Worm (Caenorhabditis elegans) whole organism, L4/young adult: ENCODE data around the gene R107.9.

ENCODE experiments used
- W03F9.2 ChIP-seq: fragments of 150-350 bp; optimal IDR thresholded peaks from 2 replicates; lab custom pipeline; 2014; ENCODE audit warnings: missing biosample characterization, missing genetic modification characterization
- dao-5 ChIP-seq: sonication (generic microtip); optimal IDR thresholded peaks from 2 replicates; lab custom pipeline; 2016; ENCODE audit warnings: missing genotype, missing genetic modification characterization, moderate library complexity, missing compliant biosample characterization
- him-1 ChIP-seq: sonication (generic microtip); optimal IDR thresholded peaks from 2 replicates; lab custom pipeline; 2016; ENCODE audit warnings: missing genotype, missing genetic modification reagents, missing genetic modification characterization, missing compliant biosample characterization

R107.9 gene

DNA sequence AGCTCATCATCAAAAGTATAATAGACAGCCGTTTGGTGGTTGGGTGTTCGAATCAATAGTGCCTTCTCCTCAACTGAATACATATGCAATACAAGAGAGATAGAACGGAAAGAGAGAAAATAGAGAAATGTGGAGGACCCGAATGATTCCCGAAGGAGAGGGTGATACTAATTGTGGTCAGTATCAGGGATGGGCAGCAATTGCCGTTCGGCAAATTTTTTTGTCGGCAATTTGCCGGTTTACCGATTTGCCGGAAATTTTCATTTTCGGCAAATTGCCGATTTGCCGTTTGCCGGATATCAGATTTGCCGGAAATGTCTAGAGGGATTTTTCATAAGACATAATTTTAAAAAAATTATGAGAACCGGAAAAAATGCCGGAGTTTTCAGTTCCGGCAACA lies 25.4 kb upstream of the R107.9 start, which contains the start of gene F59B2.9:
TSS of gene F59B2.9 (minus strand) at position 101 of the 400 bp plus-strand sequence.
- no peak for TF ChIP-seq W03F9.2 (tag; lab: Kevin White, UChicago)
- TF ChIP-seq dao-5 (tag; lab: Kevin White, UChicago): no peak
- no peak for TF ChIP-seq him-1

DNA sequence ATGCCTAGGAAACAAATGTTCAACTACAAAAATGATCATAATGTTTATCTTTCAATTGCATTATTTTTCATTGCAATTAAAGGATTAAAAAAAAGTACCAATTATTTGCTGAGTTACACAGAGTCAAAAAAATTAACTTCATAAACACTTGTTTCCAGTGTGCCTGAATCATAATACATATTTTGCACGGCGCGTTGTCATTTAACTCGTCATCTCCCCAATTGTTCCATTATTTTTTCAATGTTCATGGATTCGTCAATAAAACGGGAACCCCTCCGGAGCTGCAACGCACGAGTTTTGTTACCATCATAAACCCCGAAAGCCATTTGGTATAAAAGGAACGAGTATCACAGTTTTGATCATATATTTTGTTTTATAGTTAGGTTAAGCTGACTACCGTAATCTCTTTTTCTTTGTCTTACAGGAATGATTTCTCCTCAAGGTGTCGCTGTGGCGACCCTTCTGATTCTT lies 20.5 kb upstream of the R107.9 start, which contains the start of gene F59B2.12:
TSS of gene F59B2.12 (plus strand) at position 421 of the 471 bp plus-strand sequence.
- no peak for TF ChIP-seq dao-5 (tag; lab: Kevin White, UChicago)

DNA sequence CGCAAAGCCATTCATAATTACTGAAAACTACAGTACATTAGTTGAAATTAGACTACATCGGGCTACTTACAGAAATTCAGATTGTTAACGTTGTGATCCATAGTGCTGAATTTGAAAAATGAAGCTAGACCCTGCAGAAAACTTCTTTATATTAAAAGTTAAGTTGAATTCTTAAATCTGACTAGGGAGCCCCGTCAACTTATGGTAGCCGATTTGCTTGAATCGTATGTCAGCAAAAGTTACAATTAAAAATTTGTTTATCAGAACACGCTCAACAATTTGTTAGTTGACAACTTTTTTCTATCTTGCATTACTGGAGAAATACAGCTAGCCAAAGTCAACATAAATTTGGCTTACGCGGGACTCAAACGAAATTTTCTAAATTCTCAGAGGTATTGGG lies 15.2 kb upstream of the R107.9 start, which contains the start of gene F59B2.14:
TSS of gene F59B2.14 (minus strand) at position 101 of the 400 bp plus-strand sequence.
- no peak for TF ChIP-seq him-1
- no peak for TF ChIP-seq dao-5 (tag; lab: Kevin White, UChicago)
- no peak for TF ChIP-seq W03F9.2 (tag; lab: Kevin White, UChicago)

DNA sequence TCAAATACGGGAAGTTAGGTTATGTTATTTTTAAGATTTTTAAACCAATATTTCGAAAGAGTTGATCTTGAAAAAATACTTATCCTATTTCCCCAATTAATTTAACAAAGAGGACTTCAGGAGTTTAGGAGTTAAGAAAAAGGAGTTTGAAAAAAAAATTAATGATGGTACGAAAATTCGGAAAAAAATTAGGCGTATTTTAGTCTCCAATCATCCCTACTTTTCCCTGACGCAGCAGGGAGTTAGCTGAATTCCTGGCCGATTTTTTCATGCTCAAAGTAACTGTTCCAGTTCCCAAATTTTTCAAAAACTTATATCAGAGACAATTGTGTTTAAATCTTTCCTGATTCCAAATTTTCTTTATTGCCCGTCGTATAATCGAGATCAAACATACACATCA lies 14.2 kb upstream of the R107.9 start:
- TF ChIP-seq W03F9.2 (tag; lab: Kevin White, UChicago) (no peak), dao-5 (tag; lab: Kevin White, UChicago) (no peak), him-1 (no peak)

DNA sequence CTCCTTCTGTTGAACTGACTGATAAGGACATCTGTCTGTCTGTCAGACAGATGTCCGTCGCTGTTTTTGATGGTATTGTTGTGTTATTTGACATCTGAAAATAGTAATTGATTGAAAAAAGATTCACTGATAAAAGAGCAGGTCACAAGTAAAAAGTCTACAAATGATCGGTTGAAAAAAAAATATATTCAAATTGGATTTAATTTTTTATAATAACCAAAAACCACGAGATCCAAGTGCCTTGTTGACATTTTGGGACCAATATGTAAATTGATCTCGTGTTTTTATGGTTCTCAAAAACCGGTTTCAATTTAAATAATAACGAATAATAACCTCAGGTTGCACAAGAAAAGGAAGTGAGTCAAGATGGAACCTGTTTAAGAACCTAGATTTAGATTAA lies 10.8 kb upstream of the R107.9 start, which contains the start of gene F59B2.13:
TSS of gene F59B2.13 (minus strand) at position 101 of the 400 bp plus-strand sequence.
- TF ChIP-seq dao-5 (tag; lab: Kevin White, UChicago) (no peak), him-1 (no peak), W03F9.2 (tag; lab: Kevin White, UChicago) (no peak)

DNA sequence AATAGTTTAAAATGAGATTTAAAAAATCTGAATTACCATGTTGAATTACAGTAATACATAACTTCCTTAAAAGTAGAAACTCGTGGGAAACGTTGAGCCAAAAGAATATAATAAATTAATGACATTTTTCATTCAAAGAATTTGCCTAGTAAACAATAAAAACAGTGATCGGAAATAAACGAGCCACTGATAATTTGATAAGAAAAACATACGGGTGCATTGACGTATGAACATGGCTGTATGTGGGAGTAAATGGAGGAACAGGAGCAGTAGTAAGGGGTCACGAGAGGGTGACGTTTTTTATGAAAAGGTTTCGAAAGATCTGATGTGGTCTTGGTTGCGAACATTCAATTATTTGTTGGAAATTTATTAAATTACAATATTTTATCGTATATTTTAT lies 6.9 kb upstream of the R107.9 start:
- TF ChIP-seq him-1: no peak
- no peak for TF ChIP-seq dao-5 (tag; lab: Kevin White, UChicago)
- TF ChIP-seq W03F9.2 (tag; lab: Kevin White, UChicago): no peak

DNA sequence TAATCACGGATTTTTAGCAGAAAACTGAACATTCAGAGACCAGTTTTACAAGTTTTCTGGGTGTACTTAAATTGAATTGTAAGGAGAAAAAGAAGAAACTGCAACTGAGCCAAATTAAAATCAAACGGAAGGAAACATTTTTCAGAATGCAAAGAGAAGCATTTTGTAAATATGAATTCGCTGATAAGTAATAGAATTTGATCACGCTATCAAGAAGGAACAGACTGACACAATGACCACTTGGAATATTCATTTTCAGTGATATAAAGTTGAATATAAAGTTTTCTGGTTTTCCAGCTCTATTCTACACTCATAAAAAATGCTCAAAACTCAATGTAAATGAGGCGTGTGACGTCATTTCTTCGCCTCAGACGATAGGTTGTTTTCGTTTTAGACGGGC lies 3.6 kb upstream of the R107.9 start:
- TF ChIP-seq W03F9.2 (tag; lab: Kevin White, UChicago) (no peak), dao-5 (tag; lab: Kevin White, UChicago) (no peak), him-1 (no peak)

DNA sequence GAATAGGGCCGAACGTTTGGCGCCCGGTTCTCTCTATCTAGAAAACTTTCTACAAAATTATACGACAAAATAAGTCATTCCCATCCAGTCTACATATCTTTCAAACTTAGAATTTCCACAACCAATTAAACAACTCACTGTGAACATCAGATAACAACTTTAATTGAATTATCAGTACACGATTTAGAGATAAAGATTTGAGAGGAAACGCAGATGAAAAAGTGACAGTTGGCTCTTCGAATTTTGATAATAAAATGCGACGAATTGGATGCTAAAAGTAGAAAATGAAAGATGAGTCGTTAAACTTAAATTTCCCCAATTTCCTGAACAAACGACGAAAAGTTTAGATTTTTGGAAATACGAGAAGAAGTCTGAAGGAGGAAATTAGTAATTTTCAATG lies 2.7 kb upstream of the R107.9 start:
- no peak for TF ChIP-seq W03F9.2 (tag; lab: Kevin White, UChicago)
- TF ChIP-seq him-1: no peak
- no peak for TF ChIP-seq dao-5 (tag; lab: Kevin White, UChicago)

DNA sequence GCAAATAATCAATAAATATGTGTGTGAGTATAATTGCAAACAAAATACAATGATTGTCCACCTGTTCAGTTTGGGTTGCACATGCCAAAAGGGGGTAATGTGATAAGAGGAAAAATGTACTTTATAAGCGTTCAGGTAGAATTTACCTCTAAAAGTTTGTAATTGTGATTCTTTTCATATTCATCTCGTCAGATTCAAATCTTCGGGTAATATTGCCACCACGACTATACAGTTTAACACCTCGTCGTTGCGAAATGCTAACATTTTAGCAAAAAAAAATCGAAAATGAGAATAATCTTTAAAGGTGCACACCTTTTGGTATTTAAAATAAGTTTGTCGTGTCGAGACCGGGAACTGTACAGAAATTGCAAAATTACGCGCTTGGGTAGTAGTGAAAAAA lies 5.4 kb downstream of the R107.9 start, which contains the start of gene nac-2:
TSS of gene nac-2 (minus strand) at position 101 of the 400 bp plus-strand sequence.
- no peak for TF ChIP-seq him-1
- TF ChIP-seq W03F9.2 (tag; lab: Kevin White, UChicago): no peak
- no peak for TF ChIP-seq dao-5 (tag; lab: Kevin White, UChicago)

DNA sequence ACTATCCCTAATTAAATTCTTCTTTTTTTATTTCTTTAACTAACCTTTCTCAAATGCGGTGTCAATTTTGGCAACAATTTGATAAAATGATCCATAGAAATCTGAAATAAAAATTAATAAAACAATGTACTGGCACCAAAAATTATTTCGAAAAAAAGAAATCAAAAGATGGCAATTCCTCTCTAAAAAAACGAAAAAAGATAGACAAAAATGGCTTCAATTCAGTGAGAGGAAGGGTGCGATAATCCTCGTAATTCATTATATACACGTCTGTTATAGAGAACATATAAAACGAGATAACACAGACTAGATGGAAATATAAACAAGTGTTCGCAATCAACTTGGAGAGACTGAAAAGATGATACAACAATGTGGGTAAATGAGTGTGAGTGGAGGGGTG lies 8.1 kb downstream of the R107.9 start, which contains the start of gene R107.2:
TSS of gene R107.2 (minus strand) at position 101 of the 400 bp plus-strand sequence.
- TF ChIP-seq W03F9.2 (tag; lab: Kevin White, UChicago): no peak
- TF ChIP-seq him-1: no peak
- TF ChIP-seq dao-5 (tag; lab: Kevin White, UChicago): no peak

DNA sequence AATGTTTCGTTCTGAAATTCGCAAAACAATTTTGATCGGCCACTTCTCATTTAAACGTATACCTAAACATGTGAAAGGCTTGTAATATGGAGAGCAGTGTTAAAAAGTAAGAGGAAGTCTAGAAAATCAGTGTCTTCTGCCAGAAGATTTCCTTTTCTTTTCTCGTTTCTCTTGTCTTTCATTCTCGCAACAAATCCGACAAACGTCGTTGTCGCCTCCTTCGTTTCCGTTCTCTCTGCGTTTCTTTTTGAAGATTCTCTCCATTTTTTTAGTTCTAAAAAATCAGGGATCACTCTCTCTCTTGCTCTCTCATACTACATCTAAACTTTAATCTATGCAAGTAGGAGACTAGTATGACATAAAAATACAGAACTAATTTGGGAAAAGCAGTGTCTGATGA lies 9.5 kb downstream of the R107.9 start:
- no peak for TF ChIP-seq W03F9.2 (tag; lab: Kevin White, UChicago)
- no peak for TF ChIP-seq dao-5 (tag; lab: Kevin White, UChicago)
- TF ChIP-seq him-1: no peak

DNA sequence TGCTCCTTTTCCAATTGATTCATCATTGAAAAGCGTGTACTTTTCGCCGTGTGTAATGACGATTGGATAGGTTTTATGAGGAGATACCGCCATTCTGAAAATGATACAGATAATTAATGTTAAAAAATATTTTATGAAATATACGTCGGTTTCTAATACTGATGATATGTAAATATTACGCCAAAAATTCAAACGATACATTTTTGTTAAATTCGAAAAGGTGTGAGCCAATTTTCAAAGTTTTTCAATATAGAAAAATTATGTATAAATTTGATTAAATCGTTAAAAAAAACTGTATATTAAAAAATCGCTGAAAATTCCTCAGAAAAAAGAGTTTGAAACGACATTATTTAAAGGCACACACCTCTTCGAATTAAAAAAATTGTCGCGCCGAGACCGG lies 12.8 kb downstream of the R107.9 start, which contains the start of gene ikke-1:
TSS of gene ikke-1 (minus strand) at position 101 of the 400 bp plus-strand sequence.
- TF ChIP-seq him-1: no peak
- no peak for TF ChIP-seq dao-5 (tag; lab: Kevin White, UChicago)
- no peak for TF ChIP-seq W03F9.2 (tag; lab: Kevin White, UChicago)

DNA sequence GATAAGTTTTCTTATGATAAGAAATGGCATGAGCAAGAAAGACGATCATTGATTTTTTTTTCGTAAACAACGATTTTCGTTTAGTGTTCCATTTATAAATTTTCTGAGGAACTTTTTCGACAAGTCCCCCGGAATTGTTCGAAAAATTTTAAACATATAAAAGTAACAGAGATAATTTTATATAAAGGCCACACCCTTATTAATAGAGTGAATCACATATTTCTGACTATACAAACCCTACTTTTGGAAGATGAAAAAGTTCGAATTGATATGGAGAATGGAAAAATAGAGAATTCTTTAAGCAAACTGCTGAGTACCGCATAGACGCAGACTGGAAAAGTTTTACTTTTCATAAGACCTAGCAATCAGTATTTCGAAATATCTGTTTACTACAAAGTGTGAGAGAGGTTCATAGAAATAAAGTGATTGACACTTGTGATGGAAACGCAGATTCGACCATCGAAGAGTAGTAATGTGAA lies 13.4 kb downstream of the R107.9 start:
- TF ChIP-seq W03F9.2 (tag; lab: Kevin White, UChicago) (peak; percentile 87), him-1 (no peak), dao-5 (tag; lab: Kevin White, UChicago) (no peak)

DNA sequence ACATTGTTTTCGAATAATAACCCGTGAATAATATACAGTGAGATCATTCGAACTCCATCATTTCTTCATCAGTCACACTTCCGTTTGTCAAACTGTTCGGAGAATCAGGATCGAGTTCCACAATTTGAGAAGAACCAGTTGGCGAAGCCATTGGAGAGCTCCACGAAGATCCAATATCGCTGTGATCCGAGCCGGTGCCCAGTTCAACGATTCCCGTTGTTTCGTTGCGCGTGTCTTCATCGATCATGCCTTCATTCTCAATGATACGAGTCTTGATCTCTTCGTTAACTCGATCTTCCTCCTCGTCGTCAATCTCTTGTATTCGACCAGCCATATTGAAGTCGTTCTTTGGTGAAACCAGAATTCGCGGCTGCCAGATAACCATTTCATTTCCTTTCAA lies 14.0 kb downstream of the R107.9 start:
- TF ChIP-seq W03F9.2 (tag; lab: Kevin White, UChicago) (no peak), dao-5 (tag; lab: Kevin White, UChicago) (no peak), him-1 (no peak)
